Fruit fly (Drosophila melanogaster): Measurements from ENCODE around the gene CG4119.
A peak's percentile ranks its signal among the peaks of the same experiment; 100 is the strongest.

Gene CG4119

dm6 chrX:5679933-5680667, 14.2 kb downstream of the CG4119 start, which contains the start of the genes Tre1 and Gr5a (continued):
- TF ChIP-seq bbx (GFP tag; IDR thresholded peaks at IDR 0.05; ENCODE audit: partially characterized antibody) (peak; percentile 47; the same call in 1 of the 2 replicates), mld (GFP tag; IDR thresholded peaks at IDR 0.05; ENCODE audit: partially characterized antibody) (0 out of 3 replicates have a peak, but pooled peaks have one; percentile 28), sisA (GFP tag; IDR thresholded peaks at IDR 0.05) (no peak), Taf1 (GFP tag; IDR thresholded peaks at IDR 0.05) (no peak), H2.0 (GFP tag; IDR thresholded peaks at IDR 0.05) (no peak), CG12391 (tag; optimal IDR thresholded peaks at IDR 0.05) (no peak), dimm (GFP tag; IDR thresholded peaks at IDR 0.05) (no peak), Bdp1 (GFP tag; optimal IDR thresholded peaks at IDR 0.05) (no peak), pum (GFP tag; optimal IDR thresholded peaks at IDR 0.05) (no peak), exex (tag; optimal IDR thresholded peaks at IDR 0.05) (no peak), Max (GFP tag; optimal IDR thresholded peaks at IDR 0.05) (no peak), E2f2 (GFP tag; IDR thresholded peaks at IDR 0.05) (peak; percentile 80), BEAF-32 (GFP tag; optimal IDR thresholded peaks at IDR 0.05) (peak; percentile 5), Chrac-16 (GFP tag; optimal IDR thresholded peaks at IDR 0.05) (no peak), CG30431 (GFP tag; optimal IDR thresholded peaks at IDR 0.05) (no peak), tll (GFP tag; optimal IDR thresholded peaks at IDR 0.05) (no peak), grn (GFP tag; optimal IDR thresholded peaks at IDR 0.05) (no peak), CG9817 (tag; optimal IDR thresholded peaks at IDR 0.05) (no peak), sim (GFP tag; IDR thresholded peaks at IDR 0.05) (no peak), MESR4 (GFP tag; optimal IDR thresholded peaks at IDR 0.05) (no peak), CG2116 (GFP tag; optimal IDR thresholded peaks at IDR 0.05) (peak; percentile 7), oc (tag; optimal IDR thresholded peaks at IDR 0.05) (peak; percentile 31), CoRest (tag; optimal IDR thresholded peaks at IDR 0.05) (no peak), Dp (GFP tag; optimal IDR thresholded peaks at IDR 0.05) (peak; percentile 51), Dll (GFP tag; IDR thresholded peaks at IDR 0.05; ENCODE audit: partially characterized antibody) (peak; percentile 37; the same call in 1 of the 4 replicates), CG16813 (GFP tag; IDR thresholded peaks at IDR 0.05; ENCODE audit: partially characterized antibody) (0 out of 3 replicates have a peak, but pooled peaks have one; percentile 21), C15 (GFP tag; IDR thresholded peaks at IDR 0.05) (no peak), Adf1 (GFP tag; IDR thresholded peaks at IDR 0.05) (no peak), NfI (GFP tag; optimal IDR thresholded peaks at IDR 0.05) (no peak), CG7786 (GFP tag; optimal IDR thresholded peaks at IDR 0.05) (no peak), her (GFP tag; optimal IDR thresholded peaks at IDR 0.05) (no peak), CG5245 (GFP tag; optimal IDR thresholded peaks at IDR 0.05) (no peak), Ravus (GFP tag; IDR thresholded peaks at IDR 0.05) (no peak), ewg (GFP tag; optimal IDR thresholded peaks at IDR 0.05) (no peak), Xrp1 (GFP tag; IDR thresholded peaks at IDR 0.05) (no peak), CG11695 (GFP tag; IDR thresholded peaks at IDR 0.05) (no peak), CTCF (GFP tag; optimal IDR thresholded peaks at IDR 0.05) (no peak), eyg (GFP tag; optimal IDR thresholded peaks at IDR 0.05) (no peak), CG12942 (GFP tag; optimal IDR thresholded peaks at IDR 0.05) (no peak), cg (GFP tag; optimal IDR thresholded peaks at IDR 0.05) (no peak), wdn (GFP tag; IDR thresholded peaks at IDR 0.05) (no peak), CG3407 (GFP tag; optimal IDR thresholded peaks at IDR 0.05) (no peak), CG4360 (GFP tag; IDR thresholded peaks at IDR 0.05) (0 out of 2 replicates have a peak, but pooled peaks have one; percentile 43), Hmx (GFP tag; optimal IDR thresholded peaks at IDR 0.05) (no peak), kay (GFP tag; optimal IDR thresholded peaks at IDR 0.05) (no peak), NFAT (GFP tag; IDR thresholded peaks at IDR 0.05) (no peak), so (GFP tag; IDR thresholded peaks at IDR 0.05) (no peak), CG6813 (GFP tag; optimal IDR thresholded peaks at IDR 0.05) (no peak), caup (GFP tag; optimal IDR thresholded peaks at IDR 0.05; ENCODE audit: severe bottlenecking) (no peak), Sox102F (GFP tag; optimal IDR thresholded peaks at IDR 0.05) (no peak)

Measured in whole organism, embryonic.